Fruit fly (Drosophila melanogaster): ENCODE measurements around the gene Cyp305a1.

The Cyp305a1 gene

dm6 chr3L:19794203-19794802, 18.8 kb downstream of the Cyp305a1 start (continued):
- TF ChIP-seq abd-A (tag; optimal IDR thresholded peaks at IDR 0.05) (no peak), lbe (GFP tag; optimal IDR thresholded peaks at IDR 0.05) (peak; percentile 88), zf30C (GFP tag; optimal IDR thresholded peaks at IDR 0.05) (no peak), CG6813 (GFP tag; optimal IDR thresholded peaks at IDR 0.05) (peak; percentile 82), CG2712 (tag; optimal IDR thresholded peaks at IDR 0.05) (peak; percentile 88), HLH4C (GFP tag; IDR thresholded peaks at IDR 0.05; ENCODE audit: partially characterized antibody) (peak; percentile 42; the same call in 1 of the 3 replicates), Sin3A (optimal IDR thresholded peaks at IDR 0.05) (no peak), B-H2 (GFP tag; optimal IDR thresholded peaks at IDR 0.05) (peak; percentile 71), Atf-2 (GFP tag; optimal IDR thresholded peaks at IDR 0.05) (peak; percentile 79), gfzf (GFP tag; optimal IDR thresholded peaks at IDR 0.05) (no peak), hbn (GFP tag; IDR thresholded peaks at IDR 0.05; ENCODE audit: partially characterized antibody) (no peak), CG14667 (GFP tag; IDR thresholded peaks at IDR 0.05) (peak; percentile 47; the same call in 1 of the 2 replicates), pita (GFP tag; optimal IDR thresholded peaks at IDR 0.05) (no peak), YL-1 (GFP tag; optimal IDR thresholded peaks at IDR 0.05) (peak; percentile 68), CG12155 (GFP tag; optimal IDR thresholded peaks at IDR 0.05) (peak; percentile 66), CG14014 (GFP tag; IDR thresholded peaks at IDR 0.05) (peak; percentile 73), D (optimal IDR thresholded peaks at IDR 0.05) (no peak), D (GFP tag; optimal IDR thresholded peaks at IDR 0.05) (peak; percentile 76), CG14710 (tag; optimal IDR thresholded peaks at IDR 0.05) (peak; percentile 77), stc (GFP tag; IDR thresholded peaks at IDR 0.05) (peak; percentile 64), Nf-YC (tag; optimal IDR thresholded peaks at IDR 0.05) (peak; percentile 99), Dad (GFP tag; optimal IDR thresholded peaks at IDR 0.05) (peak; percentile 35), BEAF-32 (GFP tag; optimal IDR thresholded peaks at IDR 0.05) (no peak), E2f1 (GFP tag; IDR thresholded peaks at IDR 0.05) (peak; percentile 68), CG3995 (GFP tag; optimal IDR thresholded peaks at IDR 0.05) (peak; percentile 54), dimm (GFP tag; IDR thresholded peaks at IDR 0.05) (no peak), CG10209 (GFP tag; optimal IDR thresholded peaks at IDR 0.05) (peak; percentile 88), br (optimal IDR thresholded peaks at IDR 0.05) (no peak), HLH3B (GFP tag; IDR thresholded peaks at IDR 0.05) (peak; percentile 63), Sry-δ (GFP tag; optimal IDR thresholded peaks at IDR 0.05) (peak; percentile 16), cad (GFP tag; optimal IDR thresholded peaks at IDR 0.05) (no peak), CG4424 (GFP tag; optimal IDR thresholded peaks at IDR 0.05) (peak; percentile 86), jumu (GFP tag; optimal IDR thresholded peaks at IDR 0.05) (peak; percentile 65), Antp (GFP tag; optimal IDR thresholded peaks at IDR 0.05) (peak; percentile 76), MBD-R2 (GFP tag; IDR thresholded peaks at IDR 0.05) (peak; percentile 45), CG7357 (GFP tag; IDR thresholded peaks at IDR 0.05) (peak; percentile 55; the same call in 1 of the 3 replicates), cwo (GFP tag; optimal IDR thresholded peaks at IDR 0.05) (peak; percentile 88), Med (GFP tag) (peak; percentile 96), CG4282 (GFP tag; optimal IDR thresholded peaks at IDR 0.05) (peak; percentile 68), Aef1 (GFP tag; IDR thresholded peaks at IDR 0.05) (no peak), her (GFP tag; optimal IDR thresholded peaks at IDR 0.05) (peak; percentile 73), rib (GFP tag; IDR thresholded peaks at IDR 0.05) (peak; percentile 57), CG15269 (tag; optimal IDR thresholded peaks at IDR 0.05) (peak; percentile 91), wor (GFP tag; IDR thresholded peaks at IDR 0.05) (no peak; the same call in 1 of the 2 replicates), fru (optimal IDR thresholded peaks at IDR 0.05) (no peak), Dref (GFP tag; IDR thresholded peaks at IDR 0.05) (no peak; the same call in 1 of the 2 replicates), tna (GFP tag; IDR thresholded peaks at IDR 0.05; ENCODE audit: partially characterized antibody) (peak; percentile 18; the same call in 1 of the 2 replicates), sna (GFP tag; IDR thresholded peaks at IDR 0.05; ENCODE audit: partially characterized antibody) (peak; percentile 33; the same call in 1 of the 2 replicates), Gug (GFP tag; IDR thresholded peaks at IDR 0.05) (peak; percentile 54; the same call in 2 of the 4 replicates), ab (GFP tag; optimal IDR thresholded peaks at IDR 0.05) (peak; percentile 64), klu (GFP tag; IDR thresholded peaks at IDR 0.05) (peak; percentile 56; the same call in 1 of the 2 replicates), Ets65A (GFP tag) (peak; percentile 96)
